Fruit fly (Drosophila melanogaster) S2 (cell line): ENCODE data around the gene CG13311.

Experiments used
- CG8478 ChIP-seq: fragments of >200 bp; optimal IDR thresholded peaks from 2 replicates; lab custom pipeline; 2018
- CTCF ChIP-seq, 2 experiments: fragments of >200 bp; optimal IDR thresholded peaks; 2 replicates each; lab custom pipeline; 2018

DNA sequence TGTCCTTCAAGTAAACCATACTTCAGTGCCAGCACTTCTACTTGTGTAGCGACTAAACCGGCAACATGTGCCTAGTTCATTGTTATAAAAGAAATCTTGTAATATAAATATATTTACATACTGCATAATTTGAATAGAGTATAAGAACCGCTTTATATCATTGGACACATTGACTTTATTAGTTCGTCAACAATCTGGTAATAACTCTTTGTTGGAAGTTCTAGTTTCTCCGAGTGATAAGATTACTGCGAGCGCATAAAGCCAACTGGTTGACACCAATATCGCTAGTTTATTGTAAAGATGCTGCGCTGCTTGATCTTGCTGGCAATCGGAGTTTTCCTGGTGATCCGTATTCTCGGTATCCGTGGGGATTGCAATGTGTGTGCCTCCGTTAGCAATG, 6.3 kb upstream of the CG13311 start, which contains the start of gene CG13308:
- TF ChIP-seq CG8478 (no peak), CTCF (optimal IDR thresholded peaks at IDR 0.05; lab: Kevin White, UChicago) (no peak)
